Worm (Caenorhabditis elegans) whole organism, midembryonic: Measurements from ENCODE around the gene mask-1.

Source experiments
- flt-1 ChIP-seq: fragments of 200-800 bp; sonication (Bioruptor generic); IDR thresholded peaks from 2 replicates; pipeline ENCODE4 v1.3.6; 2022; ENCODE audit warnings: missing genetic modification characterization, missing compliant biosample characterization
- klf-2 ChIP-seq: fragments of 200-800 bp; sonication (Bioruptor generic); conservative IDR thresholded peaks from 2 replicates; pipeline ENCODE4 v1.3.6; 2022; ENCODE audit warnings: missing genetic modification reagents, missing genetic modification characterization, missing compliant biosample characterization
- tab-1 ChIP-seq: fragments of 200-800 bp; sonication (Bioruptor generic); IDR thresholded peaks from 2 replicates; pipeline ENCODE4 v1.3.6; 2022; ENCODE audit warnings: missing genetic modification characterization, missing compliant biosample characterization

- TF ChIP-seq tab-1 (GFP tag; lab: Robert Waterston, UW) (no peak), klf-2 (GFP tag; lab: Robert Waterston, UW) (no peak), flt-1 (GFP tag; lab: Robert Waterston, UW) (no peak)
These were observed 43.1 kb downstream of the mask-1 start, which contains the start of gene F13B12.6 for ce11 chrIV:10417781-10418180.
